Worm (Caenorhabditis elegans) whole organism, midembryonic: ENCODE measurements around the gene srw-41.

ENCODE experiments used
- T22C8.4 ChIP-seq: fragments of 200-800 bp; sonication (Bioruptor generic); IDR thresholded peaks from 2 replicates; pipeline ENCODE4 v1.3.6; 2022; ENCODE audit warnings: missing genetic modification characterization, missing compliant biosample characterization
- cog-1 ChIP-seq: sonication (generic microtip); optimal IDR thresholded peaks from 2 replicates; lab custom pipeline; 2016; ENCODE audit warnings: missing genetic modification characterization, missing compliant biosample characterization
- flt-1 ChIP-seq: fragments of 200-800 bp; sonication (Bioruptor generic); IDR thresholded peaks from 2 replicates; pipeline ENCODE4 v1.3.6; 2022; ENCODE audit warnings: missing genetic modification characterization, missing compliant biosample characterization
- klf-2 ChIP-seq: fragments of 200-800 bp; sonication (Bioruptor generic); conservative IDR thresholded peaks from 2 replicates; pipeline ENCODE4 v1.3.6; 2022; ENCODE audit warnings: missing genetic modification reagents, missing genetic modification characterization, missing compliant biosample characterization
- med-1 ChIP-seq: sonication (generic microtip); optimal IDR thresholded peaks from 2 replicates; lab custom pipeline; 2017; ENCODE audit warnings: missing genetic modification characterization, mild to moderate bottlenecking, missing compliant biosample characterization, antibody characterized with exemption, missing genetic modification reagents; ENCODE audit not compliant: insufficient read depth
- ref-1 ChIP-seq: fragments of 200-800 bp; sonication (Bioruptor generic); conservative IDR thresholded peaks from 2 replicates; pipeline ENCODE4 v1.3.6; 2022; ENCODE audit warnings: missing genetic modification reagents, missing genetic modification characterization, missing compliant biosample characterization
- tab-1 ChIP-seq: fragments of 200-800 bp; sonication (Bioruptor generic); IDR thresholded peaks from 2 replicates; pipeline ENCODE4 v1.3.6; 2022; ENCODE audit warnings: missing genetic modification characterization, missing compliant biosample characterization
- ztf-23 ChIP-seq: fragments of 200-800 bp; sonication (Bioruptor generic); IDR thresholded peaks from 2 replicates; pipeline ENCODE4 v1.3.6; 2022; ENCODE audit warnings: missing genetic modification reagents, missing genetic modification characterization, missing compliant biosample characterization
- ztf-29 ChIP-seq: fragments of 200-800 bp; sonication (Bioruptor generic); IDR thresholded peaks from 2 replicates; pipeline ENCODE4 v1.3.6; 2022; ENCODE audit warnings: missing genetic modification reagents, missing genetic modification characterization, missing compliant biosample characterization

srw-41 gene

DNA sequence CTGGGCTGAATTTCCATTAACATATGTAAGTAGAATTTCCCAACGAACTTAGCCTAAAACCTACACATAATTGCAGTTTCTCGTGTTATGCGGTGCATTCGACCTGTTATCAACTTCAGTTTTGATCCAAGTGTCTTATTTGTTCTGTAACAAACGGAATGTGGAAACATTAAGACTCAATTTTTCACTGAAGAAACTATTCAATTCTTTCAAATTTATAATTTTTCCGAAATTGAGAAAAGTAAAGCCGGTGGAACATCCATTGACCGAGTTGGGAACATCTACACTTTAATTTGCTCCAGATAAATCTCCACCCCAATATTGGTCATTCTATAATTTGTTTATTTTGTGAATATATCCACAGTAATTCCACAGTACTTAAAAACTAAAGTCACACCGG, 22.9 kb upstream of the srw-41 start:
- TF ChIP-seq ztf-29 (no peak), tab-1 (GFP tag; lab: Robert Waterston, UW) (no peak), cog-1 (tag; lab: Kevin White, UChicago) (no peak), flt-1 (GFP tag; lab: Robert Waterston, UW) (no peak), klf-2 (GFP tag; lab: Robert Waterston, UW) (no peak), ztf-23 (no peak), ref-1 (GFP tag; lab: Robert Waterston, UW) (no peak), T22C8.4 (GFP tag; lab: Robert Waterston, UW) (no peak), med-1 (GFP tag; lab: Kevin White, UChicago) (no peak)

DNA sequence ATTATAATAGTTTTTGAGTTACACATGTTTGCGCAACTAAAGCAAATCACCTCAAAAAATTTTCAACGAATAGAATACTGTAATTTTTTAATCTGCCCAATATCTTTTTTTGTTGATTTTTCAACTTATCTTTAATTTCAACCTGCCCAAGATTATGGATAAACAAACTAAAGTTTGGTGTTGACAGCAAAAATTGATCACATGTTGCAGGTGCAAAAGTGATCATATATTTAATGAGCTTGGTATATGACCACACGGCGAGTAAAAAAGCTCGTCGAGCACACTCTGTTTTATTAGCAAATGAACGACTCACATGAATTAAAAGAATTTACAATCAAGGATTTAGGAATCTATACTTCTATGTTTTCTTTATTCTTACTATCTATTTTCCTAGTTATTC, 21.7 kb upstream of the srw-41 start, which contains the start of gene srz-1:
Gene srz-1 (plus strand): TSS at position 301 of the 400 bp plus-strand sequence.
- TF ChIP-seq tab-1 (GFP tag; lab: Robert Waterston, UW) (no peak), T22C8.4 (GFP tag; lab: Robert Waterston, UW) (no peak), flt-1 (GFP tag; lab: Robert Waterston, UW) (no peak), ztf-23 (no peak), ref-1 (GFP tag; lab: Robert Waterston, UW) (no peak), ztf-29 (no peak), med-1 (GFP tag; lab: Kevin White, UChicago) (no peak), klf-2 (GFP tag; lab: Robert Waterston, UW) (no peak), cog-1 (tag; lab: Kevin White, UChicago) (no peak)

DNA sequence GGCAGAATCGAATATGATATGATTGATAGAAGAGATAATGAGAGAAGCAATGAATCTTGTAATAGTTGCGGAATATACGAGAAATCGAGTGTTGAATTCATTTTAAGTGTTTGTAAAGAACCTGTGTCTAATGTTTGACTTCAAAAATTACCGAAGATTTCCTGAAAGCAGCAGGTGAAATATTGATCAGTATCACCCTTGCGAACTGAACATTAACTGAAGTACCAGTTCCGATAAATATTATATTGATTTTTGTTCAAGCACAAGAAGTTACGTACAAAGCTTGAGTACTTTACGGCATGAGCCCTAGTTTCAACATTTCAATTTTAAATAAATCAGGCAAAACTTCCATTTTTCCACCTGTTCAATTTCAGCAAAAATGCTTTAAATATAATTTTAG, 18.0 kb upstream of the srw-41 start, which contains the start of gene srz-103:
Gene srz-103 (minus strand): TSS at position 101 of the 400 bp plus-strand sequence.
- no peak for TF ChIP-seq flt-1 (GFP tag; lab: Robert Waterston, UW)
- no peak for TF ChIP-seq ztf-29
- no peak for TF ChIP-seq cog-1 (tag; lab: Kevin White, UChicago)
- TF ChIP-seq ref-1 (GFP tag; lab: Robert Waterston, UW) = no peak
- no peak for TF ChIP-seq klf-2 (GFP tag; lab: Robert Waterston, UW)
- no peak for TF ChIP-seq T22C8.4 (GFP tag; lab: Robert Waterston, UW)
- no peak for TF ChIP-seq tab-1 (GFP tag; lab: Robert Waterston, UW)

DNA sequence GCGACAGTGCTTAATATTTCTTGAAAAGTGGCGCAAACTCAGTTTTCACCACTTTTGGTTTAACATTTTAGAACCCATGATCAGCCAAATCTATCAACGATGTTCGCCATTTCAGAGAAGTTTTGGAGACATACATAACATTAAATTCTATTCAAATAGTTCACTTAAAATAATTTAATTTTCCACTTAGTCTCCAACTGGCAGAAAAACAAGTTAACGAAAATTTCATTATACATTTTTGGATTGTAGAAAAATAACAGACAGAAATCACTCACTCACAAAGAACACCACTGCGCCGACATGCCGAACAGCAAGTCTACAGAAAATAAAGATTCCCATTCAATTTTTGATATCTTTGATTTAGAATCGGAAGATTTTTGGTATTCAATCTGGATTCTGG, 17.3 kb upstream of the srw-41 start, which contains the start of gene srw-44:
Gene srw-44 (plus strand): TSS at position 301 of the 400 bp plus-strand sequence.
- TF ChIP-seq T22C8.4 (GFP tag; lab: Robert Waterston, UW) (no peak), med-1 (GFP tag; lab: Kevin White, UChicago) (no peak), cog-1 (tag; lab: Kevin White, UChicago) (no peak), klf-2 (GFP tag; lab: Robert Waterston, UW) (no peak), ztf-29 (no peak), tab-1 (GFP tag; lab: Robert Waterston, UW) (no peak), ref-1 (GFP tag; lab: Robert Waterston, UW) (no peak), ztf-23 (no peak), flt-1 (GFP tag; lab: Robert Waterston, UW) (no peak)

DNA sequence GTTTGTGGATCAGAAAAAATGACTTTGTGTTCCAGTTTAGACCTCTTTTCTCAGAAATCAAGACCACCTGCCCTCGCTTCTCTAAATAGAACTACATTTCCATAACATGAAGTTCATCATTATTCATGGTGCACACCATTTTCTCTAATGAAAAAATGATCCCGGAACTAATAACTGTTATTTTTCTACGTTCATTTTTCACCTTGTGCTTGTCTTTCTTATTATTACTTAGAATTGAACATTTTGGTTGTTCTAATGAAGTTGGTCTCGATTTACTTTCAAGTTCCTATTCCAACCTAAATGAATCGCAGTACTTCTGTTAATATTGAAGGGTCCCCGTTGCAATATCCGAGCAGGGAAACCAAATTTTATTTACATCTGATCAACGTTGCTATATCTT, 14.4 kb upstream of the srw-41 start, which contains the start of gene srw-36:
Gene srw-36 (plus strand): TSS at position 301 of the 400 bp plus-strand sequence.
- TF ChIP-seq cog-1 (tag; lab: Kevin White, UChicago) = no peak
- TF ChIP-seq ztf-29 = no peak
- no peak for TF ChIP-seq ztf-23
- no peak for TF ChIP-seq med-1 (GFP tag; lab: Kevin White, UChicago)
- TF ChIP-seq klf-2 (GFP tag; lab: Robert Waterston, UW) = no peak
- TF ChIP-seq tab-1 (GFP tag; lab: Robert Waterston, UW) = no peak
- no peak for TF ChIP-seq flt-1 (GFP tag; lab: Robert Waterston, UW)
- TF ChIP-seq T22C8.4 (GFP tag; lab: Robert Waterston, UW) = no peak
- no peak for TF ChIP-seq ref-1 (GFP tag; lab: Robert Waterston, UW)

DNA sequence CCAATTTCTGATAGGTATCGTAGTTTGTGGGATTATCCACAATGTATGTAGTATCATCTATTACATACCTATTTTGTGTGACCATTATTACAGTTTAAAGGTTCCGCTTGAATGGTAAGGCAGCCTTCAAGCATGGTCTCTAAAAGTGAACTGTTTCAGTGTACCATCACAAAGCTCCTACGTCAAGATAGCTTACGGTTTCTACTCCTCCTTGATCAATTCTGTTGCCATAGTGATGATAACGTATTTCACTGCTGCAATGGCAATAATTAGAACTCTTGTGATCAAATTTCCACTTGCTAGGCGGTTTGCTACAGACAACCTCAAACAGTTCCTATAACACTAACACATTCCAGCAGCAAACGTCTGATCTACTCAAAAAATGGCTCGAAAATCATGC, 13.9 kb upstream of the srw-41 start:
- TF ChIP-seq tab-1 (GFP tag; lab: Robert Waterston, UW) (no peak), klf-2 (GFP tag; lab: Robert Waterston, UW) (no peak), cog-1 (tag; lab: Kevin White, UChicago) (no peak), T22C8.4 (GFP tag; lab: Robert Waterston, UW) (no peak), flt-1 (GFP tag; lab: Robert Waterston, UW) (no peak)

DNA sequence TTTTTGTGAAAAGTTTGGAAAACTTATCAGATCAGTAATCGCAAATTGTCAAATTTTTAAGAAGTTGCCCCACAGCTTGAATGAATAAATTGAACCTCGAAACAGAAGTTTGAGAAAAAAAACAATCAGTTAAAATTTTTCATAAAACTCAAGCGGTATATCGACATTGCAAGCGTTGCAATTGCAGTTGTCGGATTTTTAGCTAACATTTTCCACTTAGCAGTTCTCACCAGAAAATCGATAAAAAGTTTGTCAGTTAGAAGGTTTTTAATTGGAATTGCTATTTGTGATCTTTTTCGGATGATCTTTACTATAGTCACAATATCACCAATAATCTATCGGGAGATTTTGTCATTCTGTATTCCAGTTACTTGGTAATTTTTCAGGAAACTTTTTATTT, 11.6 kb upstream of the srw-41 start, which contains the start of gene srw-43:
Gene srw-43 (plus strand): TSS at position 301 of the 400 bp plus-strand sequence.
- no peak for TF ChIP-seq tab-1 (GFP tag; lab: Robert Waterston, UW)
- no peak for TF ChIP-seq ztf-29
- no peak for TF ChIP-seq T22C8.4 (GFP tag; lab: Robert Waterston, UW)

DNA sequence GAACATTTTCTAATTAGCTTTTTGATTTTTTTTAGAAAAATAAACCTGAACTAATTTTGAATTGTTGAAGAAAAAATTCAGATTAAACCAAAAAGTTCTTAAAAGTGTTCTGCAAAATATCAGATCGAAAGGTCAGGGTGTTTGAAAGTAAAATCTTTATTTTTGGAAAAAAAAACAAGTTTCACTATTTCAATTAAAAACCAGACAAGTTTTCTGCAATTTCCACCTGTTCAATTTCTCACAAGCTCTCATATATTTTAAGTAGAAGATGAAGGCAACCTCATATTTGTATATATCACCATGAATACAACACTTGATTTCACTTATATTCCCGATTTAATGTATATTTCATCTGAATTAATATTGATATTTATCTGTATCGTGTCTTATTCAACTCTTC, 10.1 kb upstream of the srw-41 start, which contains the start of gene srz-102:
Gene srz-102 (plus strand): TSS at position 301 of the 400 bp plus-strand sequence.
- no peak for TF ChIP-seq tab-1 (GFP tag; lab: Robert Waterston, UW)
- no peak for TF ChIP-seq flt-1 (GFP tag; lab: Robert Waterston, UW)
- no peak for TF ChIP-seq ztf-23
- no peak for TF ChIP-seq ztf-29
- TF ChIP-seq klf-2 (GFP tag; lab: Robert Waterston, UW) = no peak
- no peak for TF ChIP-seq ref-1 (GFP tag; lab: Robert Waterston, UW)
- no peak for TF ChIP-seq cog-1 (tag; lab: Kevin White, UChicago)
- TF ChIP-seq med-1 (GFP tag; lab: Kevin White, UChicago) = no peak
- no peak for TF ChIP-seq T22C8.4 (GFP tag; lab: Robert Waterston, UW)

DNA sequence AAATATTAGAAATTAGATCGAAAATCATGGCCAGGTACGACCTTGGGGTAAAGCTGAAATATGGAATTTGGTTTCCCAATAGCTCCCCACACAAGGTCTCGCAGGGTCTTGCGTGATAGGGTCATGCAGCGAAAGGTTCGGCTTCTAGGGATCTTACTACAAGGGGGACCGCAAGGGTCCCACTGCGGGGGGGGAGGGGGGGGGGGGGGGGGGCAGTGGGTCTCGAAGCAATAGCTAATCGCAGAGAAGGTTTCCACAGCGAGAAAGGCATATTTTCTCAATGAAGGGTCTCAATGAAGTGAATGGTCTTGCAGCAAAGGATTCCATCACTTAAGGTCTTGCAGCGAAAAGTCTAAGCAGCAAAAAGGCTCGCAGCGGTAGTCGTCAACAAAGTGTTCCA, 4.3 kb upstream of the srw-41 start:
- TF ChIP-seq med-1 (GFP tag; lab: Kevin White, UChicago) = no peak
- no peak for TF ChIP-seq ztf-29
- TF ChIP-seq T22C8.4 (GFP tag; lab: Robert Waterston, UW) = no peak
- no peak for TF ChIP-seq flt-1 (GFP tag; lab: Robert Waterston, UW)
- TF ChIP-seq ref-1 (GFP tag; lab: Robert Waterston, UW) = no peak
- TF ChIP-seq tab-1 (GFP tag; lab: Robert Waterston, UW) = no peak
